Worm (Caenorhabditis elegans): Measurements from ENCODE around the gene dpy-6.
"Not testable (repeated sequence)": the region's sequence is repeated elsewhere in the genome, so short reads cannot be mapped to it uniquely, and the experiment has no call there.

The dpy-6 gene

ce11 chrX:8416819-8417218 lies 38.6 kb downstream of the dpy-6 start, which contains the start of gene ced-8:
TSS of gene ced-8 (minus strand) at chrX:8416919.
- TF ChIP-seq hmg-4 (GFP tag; optimal IDR thresholded peaks at IDR 0.05) (no peak), scrt-1 (GFP tag; IDR thresholded peaks at IDR 0.05) (no peak), B0310.2 (tag; optimal IDR thresholded peaks at IDR 0.05) (no peak), tbx-37 (GFP tag; conservative IDR thresholded peaks at IDR 0.05) (no peak), hmbx-1 (tag; optimal IDR thresholded peaks at IDR 0.05) (no peak), tra-4 (tag; optimal IDR thresholded peaks at IDR 0.05) (no peak), tbx-11 (GFP tag; IDR thresholded peaks at IDR 0.05) (no peak), ama-1 (optimal IDR thresholded peaks at IDR 0.05) (no peak), sea-1 (GFP tag; conservative IDR thresholded peaks at IDR 0.05) (no peak), aly-1 (tag; optimal IDR thresholded peaks at IDR 0.05) (no peak), ceh-13 (GFP tag; optimal IDR thresholded peaks at IDR 0.05) (no peak)

ce11 chrX:8413130-8413529 lies 42.3 kb downstream of the dpy-6 start, which contains the start of gene F08F1.4:
TSS of gene F08F1.4 (plus strand) at chrX:8413430.
- no peak for TF ChIP-seq flt-1 (GFP tag; IDR thresholded peaks at IDR 0.05)
- no peak for TF ChIP-seq F13C5.2 (tag; optimal IDR thresholded peaks at IDR 0.05)
- TF ChIP-seq ama-1 (optimal IDR thresholded peaks at IDR 0.05) = no peak
- TF ChIP-seq B0310.2 (tag; optimal IDR thresholded peaks at IDR 0.05) = no peak

ce11 chrX:8410754-8411153 lies 44.7 kb downstream of the dpy-6 start, which contains the start of gene F08F1.9:
TSS of gene F08F1.9 (minus strand) at chrX:8410854.
- TF ChIP-seq tbx-11 (GFP tag; IDR thresholded peaks at IDR 0.05); hmbx-1 (tag; optimal IDR thresholded peaks at IDR 0.05); aly-1 (tag; optimal IDR thresholded peaks at IDR 0.05): not testable (repeated sequence)

DNA sequence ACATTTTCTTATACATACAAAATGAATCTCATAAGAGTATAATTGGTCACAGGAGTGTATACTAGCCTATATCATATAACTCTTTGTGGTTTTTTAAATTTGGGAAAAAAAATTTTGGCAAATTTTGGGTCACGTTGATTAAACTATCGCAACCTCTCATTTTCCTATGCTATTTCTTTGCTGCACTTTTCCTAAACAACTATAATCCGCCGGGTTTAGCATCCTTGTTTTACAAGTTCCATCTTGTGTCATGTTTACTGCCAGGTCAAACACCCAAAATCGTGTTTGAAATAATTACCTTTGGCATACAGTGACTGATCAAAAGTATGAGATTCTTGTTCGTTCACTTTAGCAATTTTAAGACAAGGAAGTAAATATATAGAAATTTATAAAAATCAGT lies 47.2 kb downstream of the dpy-6 start, which contains the start of gene sulp-3:
Gene sulp-3, minus strand, starts transcription at position 101 of the 400 bp plus-strand sequence.
- TF ChIP-seq B0310.2 (tag; optimal IDR thresholded peaks at IDR 0.05) (no peak), tra-4 (tag; optimal IDR thresholded peaks at IDR 0.05) (no peak), scrt-1 (GFP tag; IDR thresholded peaks at IDR 0.05) (no peak), ets-7 (tag; optimal IDR thresholded peaks at IDR 0.05) (no peak), tbx-11 (GFP tag; IDR thresholded peaks at IDR 0.05) (no peak), tbx-37 (GFP tag; conservative IDR thresholded peaks at IDR 0.05) (no peak), ceh-13 (GFP tag; optimal IDR thresholded peaks at IDR 0.05) (no peak), pes-1 (GFP tag; IDR thresholded peaks at IDR 0.05) (no peak), ceh-36 (tag; optimal IDR thresholded peaks at IDR 0.05) (no peak), sea-1 (GFP tag; conservative IDR thresholded peaks at IDR 0.05) (no peak)

- no peak for TF ChIP-seq tbx-11 (GFP tag; IDR thresholded peaks at IDR 0.05)
- TF ChIP-seq hmg-4 (GFP tag; optimal IDR thresholded peaks at IDR 0.05) = no peak
- no peak for TF ChIP-seq pes-1 (GFP tag; IDR thresholded peaks at IDR 0.05)
- TF ChIP-seq sea-1 (GFP tag; conservative IDR thresholded peaks at IDR 0.05) = no peak
- TF ChIP-seq ets-7 (tag; optimal IDR thresholded peaks at IDR 0.05) = no peak
- no peak for TF ChIP-seq scrt-1 (GFP tag; IDR thresholded peaks at IDR 0.05)
- TF ChIP-seq tra-4 (tag; optimal IDR thresholded peaks at IDR 0.05) = no peak
These were observed 48.6 kb downstream of the dpy-6 start for ce11 chrX:8406815-8407214.

ce11 chrX:8404308-8405085 lies 50.9 kb downstream of the dpy-6 start:
- TF ChIP-seq hmbx-1 (tag; optimal IDR thresholded peaks at IDR 0.05) = peak; percentile 87
- TF ChIP-seq B0310.2 (tag; optimal IDR thresholded peaks at IDR 0.05) = peak; percentile 97
- TF ChIP-seq scrt-1 (GFP tag; IDR thresholded peaks at IDR 0.05) = peak; percentile 98
- peak; percentile 93 for TF ChIP-seq ets-7 (tag; optimal IDR thresholded peaks at IDR 0.05)
- TF ChIP-seq F13C5.2 (tag; optimal IDR thresholded peaks at IDR 0.05) = peak; percentile 98
- peak; percentile 97 for TF ChIP-seq tbx-37 (GFP tag; conservative IDR thresholded peaks at IDR 0.05)
- peak; percentile 98 for TF ChIP-seq aly-1 (tag; optimal IDR thresholded peaks at IDR 0.05)
- TF ChIP-seq ceh-36 (tag; optimal IDR thresholded peaks at IDR 0.05) = peak; percentile 91
- TF ChIP-seq flt-1 (GFP tag; IDR thresholded peaks at IDR 0.05) = peak; percentile 97
- peak; percentile 85 for TF ChIP-seq tra-4 (tag; optimal IDR thresholded peaks at IDR 0.05)
- peak; percentile 99 for TF ChIP-seq sea-1 (GFP tag; conservative IDR thresholded peaks at IDR 0.05)
- peak; percentile 90 for TF ChIP-seq ceh-13 (GFP tag; optimal IDR thresholded peaks at IDR 0.05)
- no peak for TF ChIP-seq ama-1 (optimal IDR thresholded peaks at IDR 0.05)
- peak; percentile 99 for TF ChIP-seq hmg-4 (GFP tag; optimal IDR thresholded peaks at IDR 0.05)
- TF ChIP-seq tbx-11 (GFP tag; IDR thresholded peaks at IDR 0.05) = peak; percentile 96
- TF ChIP-seq pes-1 (GFP tag; IDR thresholded peaks at IDR 0.05) = peak; percentile 97
- TF ChIP-seq hnd-1 (tag; optimal IDR thresholded peaks at IDR 0.05) = peak; percentile 88

All from whole organism, early embryonic.